Worm (Caenorhabditis elegans): ENCODE data around the gene R02C2.7.

- TF ChIP-seq T26A5.8 (tag; optimal IDR thresholded peaks at IDR 0.05) (no peak), mel-28 (tag; optimal IDR thresholded peaks at IDR 0.05; ENCODE audit: borderline replicate concordance) (no peak)
Measured at ce11 chrV:238094-238493, 4.3 kb downstream of the R02C2.7 start, which contains the start of gene R02C2.1.

Measured in whole organism, young adult.